Worm (Caenorhabditis elegans) whole organism, mixed stage, embryonic: ENCODE data around the gene rpap-3.

ENCODE experiments used
- M03D4.4 ChIP-seq: sonication (generic microtip); optimal IDR thresholded peaks from 2 replicates; lab custom pipeline; 2017; ENCODE audit warnings: mild to moderate bottlenecking, missing genetic modification characterization, missing compliant biosample characterization
- bed-3 ChIP-seq: fragments of 200-800 bp; sonication (Bioruptor generic); optimal IDR thresholded peaks from 3 replicates; lab custom pipeline; 2018; ENCODE audit warnings: mild to moderate bottlenecking, missing genetic modification characterization, moderate library complexity, missing compliant biosample characterization
- blmp-1 ChIP-seq: fragments of 150-350 bp; optimal IDR thresholded peaks from 2 replicates; lab custom pipeline; 2014; ENCODE audit warnings: missing biosample characterization, missing genetic modification characterization
- ceh-39 ChIP-seq: fragments of 150-350 bp; optimal IDR thresholded peaks from 2 replicates; lab custom pipeline; 2014; ENCODE audit warnings: missing biosample characterization, missing genetic modification characterization
- ceh-43 ChIP-seq: fragments of 200-800 bp; sonication (Bioruptor generic); optimal IDR thresholded peaks from 2 replicates; lab custom pipeline; 2018; ENCODE audit warnings: mild to moderate bottlenecking, missing genetic modification characterization, moderate library complexity, missing compliant biosample characterization
- ceh-83 ChIP-seq: fragments of 200-800 bp; sonication (Bioruptor generic); optimal IDR thresholded peaks from 2 replicates; lab custom pipeline; 2018; ENCODE audit warnings: mild to moderate bottlenecking, missing genetic modification characterization, missing compliant biosample characterization
- ces-1 ChIP-seq: fragments of 150-350 bp; optimal IDR thresholded peaks from 2 replicates; lab custom pipeline; 2014; ENCODE audit warnings: missing biosample characterization, missing genetic modification reagents, missing genetic modification characterization
- cnd-1 ChIP-seq: fragments of 200-800 bp; sonication (Bioruptor generic); optimal IDR thresholded peaks from 2 replicates; lab custom pipeline; 2018; ENCODE audit warnings: mild to moderate bottlenecking, missing genetic modification characterization, missing compliant biosample characterization
- drap-1 ChIP-seq: fragments of 200-800 bp; sonication (Bioruptor generic); optimal IDR thresholded peaks from 3 replicates; lab custom pipeline; 2018; ENCODE audit warnings: mild to moderate bottlenecking, missing genetic modification characterization, missing compliant biosample characterization
- elt-1 ChIP-seq: sonication (generic microtip); optimal IDR thresholded peaks from 2 replicates; lab custom pipeline; 2017; ENCODE audit warnings: missing genetic modification characterization, mild to moderate bottlenecking, missing compliant biosample characterization, antibody characterized with exemption, moderate library complexity, borderline replicate concordance; ENCODE audit not compliant: insufficient read depth
- elt-3 ChIP-seq: fragments of 150-350 bp; optimal IDR thresholded peaks from 2 replicates; lab custom pipeline; 2014; ENCODE audit warnings: missing biosample characterization, missing genetic modification characterization
- flh-1 ChIP-seq: fragments of 200-800 bp; sonication (Bioruptor generic); optimal IDR thresholded peaks from 2 replicates; lab custom pipeline; 2018; ENCODE audit warnings: mild to moderate bottlenecking, missing genetic modification characterization, moderate library complexity, missing compliant biosample characterization
- ham-2 ChIP-seq: fragments of 200-800 bp; sonication (Bioruptor generic); optimal IDR thresholded peaks from 2 replicates; lab custom pipeline; 2018; ENCODE audit warnings: mild to moderate bottlenecking, missing genetic modification characterization, missing compliant biosample characterization
- hlh-1 ChIP-seq: fragments of 150-350 bp; optimal IDR thresholded peaks from 2 replicates; lab custom pipeline; 2014; ENCODE audit warnings: missing biosample characterization, missing genetic modification reagents, missing genetic modification characterization
- lin-13 ChIP-seq: fragments of 150-350 bp; optimal IDR thresholded peaks from 2 replicates; lab custom pipeline; 2014; ENCODE audit warnings: missing biosample characterization, missing genetic modification characterization
- lin-32 ChIP-seq: fragments of 200-800 bp; sonication (Bioruptor generic); optimal IDR thresholded peaks from 2 replicates; lab custom pipeline; 2018; ENCODE audit warnings: mild to moderate bottlenecking, missing genetic modification characterization, missing compliant biosample characterization
- lsy-2 ChIP-seq: fragments of 150-350 bp; optimal IDR thresholded peaks from 2 replicates; lab custom pipeline; 2014; ENCODE audit warnings: missing biosample characterization, missing genetic modification characterization
- mab-5 ChIP-seq: fragments of 150-350 bp; optimal IDR thresholded peaks from 2 replicates; lab custom pipeline; 2014; ENCODE audit warnings: missing biosample characterization, missing genetic modification characterization
- mep-1 ChIP-seq: fragments of 150-350 bp; optimal IDR thresholded peaks from 2 replicates; lab custom pipeline; 2017; ENCODE audit warnings: missing biosample characterization, missing genetic modification reagents, missing genetic modification characterization, inconsistent platforms
- mls-2 ChIP-seq: sonication (generic microtip); optimal IDR thresholded peaks from 2 replicates; lab custom pipeline; 2016; ENCODE audit warnings: mild to moderate bottlenecking, missing genetic modification characterization, moderate library complexity, missing compliant biosample characterization
- nhr-12 ChIP-seq: fragments of 150-350 bp; optimal IDR thresholded peaks from 2 replicates; lab custom pipeline; 2014; ENCODE audit warnings: missing biosample characterization, missing genetic modification characterization
- nhr-2 ChIP-seq: fragments of 150-350 bp; optimal IDR thresholded peaks from 2 replicates; lab custom pipeline; 2014; ENCODE audit warnings: missing biosample characterization, missing genetic modification characterization
- nhr-237 ChIP-seq: fragments of 150-350 bp; optimal IDR thresholded peaks from 2 replicates; lab custom pipeline; 2014; ENCODE audit warnings: missing biosample characterization, missing genetic modification characterization
- nhr-28 ChIP-seq: fragments of 150-350 bp; optimal IDR thresholded peaks from 2 replicates; lab custom pipeline; 2014; ENCODE audit warnings: missing biosample characterization, missing genetic modification characterization
- nhr-76 ChIP-seq: sonication (generic microtip); optimal IDR thresholded peaks from 2 replicates; lab custom pipeline; 2017; ENCODE audit warnings: missing biosample characterization, missing genetic modification characterization
- pha-4 ChIP-seq: fragments of 150-350 bp; optimal IDR thresholded peaks from 2 replicates; lab custom pipeline; 2018; ENCODE audit warnings: missing biosample characterization, missing genetic modification reagents, missing genetic modification characterization
- sem-2 ChIP-seq: fragments of 200-800 bp; sonication (Bioruptor generic); optimal IDR thresholded peaks from 2 replicates; lab custom pipeline; 2018; ENCODE audit warnings: mild to moderate bottlenecking, missing genetic modification characterization, missing compliant biosample characterization
- snpc-4 ChIP-seq: fragments of 150-350 bp; optimal IDR thresholded peaks from 2 replicates; lab custom pipeline; 2014; ENCODE audit warnings: missing biosample characterization, missing genetic modification characterization
- sptf-1 ChIP-seq: sonication (generic microtip); optimal IDR thresholded peaks from 2 replicates; lab custom pipeline; 2017; ENCODE audit warnings: mild to moderate bottlenecking, missing genetic modification characterization, moderate library complexity, missing compliant biosample characterization
- tbx-8 ChIP-seq: fragments of 200-800 bp; sonication (Bioruptor generic); optimal IDR thresholded peaks from 2 replicates; lab custom pipeline; 2018; ENCODE audit warnings: mild to moderate bottlenecking, missing genetic modification characterization, moderate library complexity, missing compliant biosample characterization
- unc-120 ChIP-seq: sonication (generic microtip); optimal IDR thresholded peaks from 2 replicates; lab custom pipeline; 2017; ENCODE audit warnings: missing genetic modification characterization, missing compliant biosample characterization; ENCODE audit not compliant: poor library complexity, severe bottlenecking
- unc-39 ChIP-seq: fragments of 150-350 bp; optimal IDR thresholded peaks from 2 replicates; lab custom pipeline; 2014; ENCODE audit warnings: missing biosample characterization, missing genetic modification characterization
- unc-62 ChIP-seq: fragments of 150-350 bp; optimal IDR thresholded peaks from 2 replicates; lab custom pipeline; 2014; ENCODE audit warnings: missing biosample characterization, missing genetic modification reagents, missing genetic modification characterization
- zip-8 ChIP-seq: fragments of 150-350 bp; optimal IDR thresholded peaks from 2 replicates; lab custom pipeline; 2014; ENCODE audit warnings: missing biosample characterization, missing genetic modification characterization
- ztf-11 ChIP-seq: fragments of 150-350 bp; optimal IDR thresholded peaks from 2 replicates; lab custom pipeline; 2014; ENCODE audit warnings: missing biosample characterization, missing genetic modification characterization

The rpap-3 gene

ce11 chrIV:7778865-7779264, at the start of gene rpap-3:
Gene rpap-3, minus strand, starts transcription at chrIV:7778965.
- TF ChIP-seq flh-1 (GFP tag; lab: Kevin White, UChicago) (no peak), ceh-39 (tag; lab: Kevin White, UChicago) (no peak), mab-5 (tag; lab: Kevin White, UChicago) (no peak), zip-8 (tag; lab: Kevin White, UChicago) (no peak), sptf-1 (no peak), nhr-12 (tag; lab: Kevin White, UChicago) (no peak), snpc-4 (tag; lab: Kevin White, UChicago) (no peak), drap-1 (GFP tag; lab: Kevin White, UChicago) (no peak)
- TF ChIP-seq, all 35 proteins: peak for 0

- no peak for TF ChIP-seq ham-2 (GFP tag; lab: Kevin White, UChicago)
- no peak for TF ChIP-seq pha-4 (tag; lab: Kevin White, UChicago)
- no peak for TF ChIP-seq bed-3 (GFP tag; lab: Kevin White, UChicago)
- no peak for TF ChIP-seq mab-5 (tag; lab: Kevin White, UChicago)
- TF ChIP-seq lin-32 = no peak
- no peak for TF ChIP-seq snpc-4 (tag; lab: Kevin White, UChicago)
- no peak for TF ChIP-seq nhr-2
- no peak for TF ChIP-seq unc-39 (tag; lab: Kevin White, UChicago)
- TF ChIP-seq M03D4.4 = no peak
- no peak for TF ChIP-seq tbx-8
- TF ChIP-seq nhr-28 (tag; lab: Kevin White, UChicago) = no peak
- no peak for TF ChIP-seq zip-8 (tag; lab: Kevin White, UChicago)
- TF ChIP-seq lin-13 (tag; lab: Kevin White, UChicago) = no peak
- no peak for TF ChIP-seq ceh-43 (GFP tag; lab: Kevin White, UChicago)
- TF ChIP-seq sptf-1 = no peak
- TF ChIP-seq drap-1 (GFP tag; lab: Kevin White, UChicago) = no peak
Measured at ce11 chrIV:7824649-7825048, 45.9 kb upstream of the rpap-3 start.

ce11 chrIV:7822524-7822923, 43.8 kb upstream of the rpap-3 start, which contains the start of gene T14A8.2:
Gene T14A8.2, minus strand, starts transcription at chrIV:7822624.
- no peak for TF ChIP-seq tbx-8
- TF ChIP-seq, all 35 proteins: peak for 0

ce11 chrIV:7817852-7818251, 39.1 kb upstream of the rpap-3 start, which contains the start of gene ric-3:
Gene ric-3, plus strand, starts transcription at chrIV:7818251.
- TF ChIP-seq hlh-1 (tag; lab: Kevin White, UChicago) (peak; percentile 60), ces-1 (GFP tag; lab: Kevin White, UChicago) (peak; percentile 84), bed-3 (GFP tag; lab: Kevin White, UChicago) (no peak), unc-120 (tag; lab: Kevin White, UChicago) (peak; percentile 72), tbx-8 (no peak), pha-4 (tag; lab: Kevin White, UChicago) (no peak), lin-32 (no peak), cnd-1 (tag; lab: Kevin White, UChicago) (no peak), snpc-4 (tag; lab: Kevin White, UChicago) (no peak), nhr-76 (tag; lab: Kevin White, UChicago) (no peak), zip-8 (tag; lab: Kevin White, UChicago) (no peak), unc-62 (GFP tag; lab: Kevin White, UChicago) (peak; percentile 60), elt-1 (tag; lab: Kevin White, UChicago) (no peak), nhr-237 (tag; lab: Kevin White, UChicago) (no peak), lsy-2 (tag; lab: Kevin White, UChicago) (no peak), unc-39 (tag; lab: Kevin White, UChicago) (no peak), blmp-1 (tag; lab: Kevin White, UChicago) (no peak), elt-3 (tag; lab: Kevin White, UChicago) (peak; percentile 9), mep-1 (peak; percentile 29), nhr-12 (tag; lab: Kevin White, UChicago) (no peak), nhr-28 (tag; lab: Kevin White, UChicago) (no peak), sem-2 (no peak), mab-5 (tag; lab: Kevin White, UChicago) (no peak), flh-1 (GFP tag; lab: Kevin White, UChicago) (no peak), ztf-11 (tag; lab: Kevin White, UChicago) (no peak), ceh-83 (GFP tag; lab: Kevin White, UChicago) (no peak), lin-13 (tag; lab: Kevin White, UChicago) (no peak), ceh-43 (GFP tag; lab: Kevin White, UChicago) (no peak), drap-1 (GFP tag; lab: Kevin White, UChicago) (no peak), sptf-1 (no peak), M03D4.4 (no peak), ceh-39 (tag; lab: Kevin White, UChicago) (no peak), ham-2 (GFP tag; lab: Kevin White, UChicago) (peak; percentile 6), mls-2 (no peak), nhr-2 (no peak)
